Worm (Caenorhabditis elegans): ENCODE results near the gene T10B10.4.

DNA sequence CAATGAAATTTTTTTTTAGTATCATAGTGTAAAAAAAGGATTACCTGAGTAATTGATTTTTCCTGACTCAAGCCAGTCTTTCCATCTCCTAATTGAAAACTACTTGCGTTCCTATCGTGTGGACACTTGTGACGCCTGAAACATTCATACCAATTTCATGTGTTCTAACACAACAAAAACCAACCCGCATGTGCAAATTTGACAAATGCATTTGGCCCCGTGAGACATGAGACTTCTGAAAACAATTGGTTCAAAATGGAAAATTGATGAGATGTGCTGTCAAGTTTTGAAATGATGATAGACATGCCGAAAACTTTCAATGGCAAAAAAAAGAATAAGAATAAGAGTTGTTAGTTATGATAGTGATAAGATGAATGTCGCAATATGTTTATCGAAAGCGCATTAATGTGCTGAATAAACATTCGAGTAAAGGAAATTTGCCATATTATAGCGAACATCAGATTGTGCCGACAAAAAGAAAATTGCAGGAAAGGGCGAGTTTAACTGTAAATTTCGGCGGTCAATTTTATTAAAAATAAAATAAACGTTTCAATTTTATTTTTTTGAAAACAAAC is 40.6 kb downstream of the T10B10.4 start, which contains the start of gene H03A11.2:
- TF ChIP-seq ztf-23 (GFP tag; IDR thresholded peaks at IDR 0.05) (no peak), med-1 (GFP tag; optimal IDR thresholded peaks at IDR 0.05; ENCODE audit: insufficient read depth) (no peak), ref-1 (GFP tag; conservative IDR thresholded peaks at IDR 0.05) (no peak), klf-2 (GFP tag; conservative IDR thresholded peaks at IDR 0.05) (no peak), ztf-29 (GFP tag; IDR thresholded peaks at IDR 0.05) (no peak), flt-1 (GFP tag; IDR thresholded peaks at IDR 0.05) (no peak), tab-1 (GFP tag; IDR thresholded peaks at IDR 0.05) (no peak), cog-1 (tag; optimal IDR thresholded peaks at IDR 0.05) (no peak), T22C8.4 (GFP tag; IDR thresholded peaks at IDR 0.05) (no peak)
